Fruit fly (Drosophila melanogaster): Measurements from ENCODE around the gene jp.

The jp gene

dm6 chr2L:9509653-9510052, 56.9 kb downstream of the jp start (continued):
- no peak; the same call in 1 of the 2 replicates for TF ChIP-seq CG11247 (GFP tag; IDR thresholded peaks at IDR 0.05)
- no peak for TF ChIP-seq CG4360 (GFP tag; IDR thresholded peaks at IDR 0.05)
- TF ChIP-seq CG10366 (GFP tag; IDR thresholded peaks at IDR 0.05), result no peak
- TF ChIP-seq klu (GFP tag; IDR thresholded peaks at IDR 0.05), result no peak
- TF ChIP-seq CG33557 (GFP tag; optimal IDR thresholded peaks at IDR 0.05), result no peak
- TF ChIP-seq chif (GFP tag; optimal IDR thresholded peaks at IDR 0.05), result no peak
- no peak for TF ChIP-seq CG11723 (GFP tag; optimal IDR thresholded peaks at IDR 0.05)
- no peak for TF ChIP-seq ssp (GFP tag; IDR thresholded peaks at IDR 0.05)
- TF ChIP-seq lbe (GFP tag; optimal IDR thresholded peaks at IDR 0.05), result no peak
- TF ChIP-seq CG10274 (GFP tag; optimal IDR thresholded peaks at IDR 0.05), result no peak
- no peak for TF ChIP-seq Blimp-1 (GFP tag; optimal IDR thresholded peaks at IDR 0.05)
- no peak for TF ChIP-seq CG9215 (GFP tag; IDR thresholded peaks at IDR 0.05)
- TF ChIP-seq CG9437 (GFP tag; optimal IDR thresholded peaks at IDR 0.05), result no peak
- no peak for TF ChIP-seq CG9817 (tag; optimal IDR thresholded peaks at IDR 0.05)
- TF ChIP-seq Hr3 (GFP tag; optimal IDR thresholded peaks at IDR 0.05), result no peak
- TF ChIP-seq CG10209 (GFP tag; optimal IDR thresholded peaks at IDR 0.05), result peak; percentile 41
- no peak for TF ChIP-seq NC2β (GFP tag; optimal IDR thresholded peaks at IDR 0.05)
- no peak for TF ChIP-seq CG12942 (GFP tag; optimal IDR thresholded peaks at IDR 0.05)
- TF ChIP-seq CG3281 (GFP tag; optimal IDR thresholded peaks at IDR 0.05), result peak; percentile 53
- no peak for TF ChIP-seq Lim3 (GFP tag; IDR thresholded peaks at IDR 0.05)
- no peak for TF ChIP-seq CG6254 (GFP tag; optimal IDR thresholded peaks at IDR 0.05)
- peak; percentile 7 for TF ChIP-seq CG1233 (GFP tag; optimal IDR thresholded peaks at IDR 0.05)
- no peak for TF ChIP-seq nmo (GFP tag; optimal IDR thresholded peaks at IDR 0.05)
- TF ChIP-seq TFAM (GFP tag; optimal IDR thresholded peaks at IDR 0.05), result no peak
- TF ChIP-seq CG1529 (GFP tag; optimal IDR thresholded peaks at IDR 0.05), result no peak
- no peak for TF ChIP-seq CG16813 (GFP tag; IDR thresholded peaks at IDR 0.05; ENCODE audit: partially characterized antibody)
- TF ChIP-seq br (optimal IDR thresholded peaks at IDR 0.05), result no peak
- no peak for TF ChIP-seq gsb-n (tag; optimal IDR thresholded peaks at IDR 0.05)
- TF ChIP-seq Camta (GFP tag; optimal IDR thresholded peaks at IDR 0.05), result no peak
- no peak for TF ChIP-seq CG14710 (tag; optimal IDR thresholded peaks at IDR 0.05)
- TF ChIP-seq Oli (tag; optimal IDR thresholded peaks at IDR 0.05), result no peak
- TF ChIP-seq CG7839 (tag; optimal IDR thresholded peaks at IDR 0.05), result no peak
- TF ChIP-seq Six4 (GFP tag; optimal IDR thresholded peaks at IDR 0.05), result no peak
- TF ChIP-seq zen2 (GFP tag; IDR thresholded peaks at IDR 0.05; ENCODE audit: partially characterized antibody), result no peak
- TF ChIP-seq Aef1 (GFP tag; IDR thresholded peaks at IDR 0.05), result no peak
- TF ChIP-seq Fer1 (GFP tag; optimal IDR thresholded peaks at IDR 0.05), result peak; percentile 72
- 0 out of 2 replicates have a peak, but pooled peaks have one; percentile 9 for TF ChIP-seq ranshi (GFP tag; IDR thresholded peaks at IDR 0.05)
- TF ChIP-seq CG18011 (GFP tag; optimal IDR thresholded peaks at IDR 0.05), result peak; percentile 13
- no peak for TF ChIP-seq Sin3A (optimal IDR thresholded peaks at IDR 0.05)
- no peak for TF ChIP-seq Spps (tag; optimal IDR thresholded peaks at IDR 0.05)
- no peak for TF ChIP-seq aop (GFP tag; IDR thresholded peaks at IDR 0.05)
- TF ChIP-seq pum (GFP tag; optimal IDR thresholded peaks at IDR 0.05), result no peak
- TF ChIP-seq onecut (GFP tag; IDR thresholded peaks at IDR 0.05), result no peak
- no peak for TF ChIP-seq CG2199 (GFP tag; IDR thresholded peaks at IDR 0.05)
- no peak for TF ChIP-seq CG7745 (tag; optimal IDR thresholded peaks at IDR 0.05)
- TF ChIP-seq Neu2 (GFP tag; optimal IDR thresholded peaks at IDR 0.05; ENCODE audit: borderline replicate concordance), result no peak
- TF ChIP-seq unpg (GFP tag; optimal IDR thresholded peaks at IDR 0.05), result no peak
- TF ChIP-seq jing (GFP tag; optimal IDR thresholded peaks at IDR 0.05), result no peak
- no peak for TF ChIP-seq CG12104 (GFP tag; optimal IDR thresholded peaks at IDR 0.05)
- TF ChIP-seq phol (tag; optimal IDR thresholded peaks at IDR 0.05), result no peak
- no peak for TF ChIP-seq NFAT (GFP tag; IDR thresholded peaks at IDR 0.05)
- no peak for TF ChIP-seq Dip2 (GFP tag; IDR thresholded peaks at IDR 0.05)
- no peak for TF ChIP-seq CG18619 (GFP tag; optimal IDR thresholded peaks at IDR 0.05)

All from whole organism, embryonic.